Fruit fly (Drosophila melanogaster) whole organism, embryonic: ENCODE results near the gene CG43093.

ENCODE experiments used
- CG13424 ChIP-seq: fragments of 200-800 bp; sonication (Bioruptor generic); optimal IDR thresholded peaks from 2 replicates; lab custom pipeline; 2019; ENCODE audit warnings: missing biosample characterization, mild to moderate bottlenecking, missing genetic modification characterization, moderate library complexity
- CG14441 ChIP-seq: fragments of 200-800 bp; sonication (Bioruptor generic); IDR thresholded peaks from 2 replicates; pipeline ENCODE4 v1.3.6; 2022; ENCODE audit warnings: missing biosample characterization, missing genetic modification characterization
- Hr3 ChIP-seq: fragments of 200-800 bp; sonication (Bioruptor generic); optimal IDR thresholded peaks from 3 replicates; lab custom pipeline; 2016; ENCODE audit warnings: missing biosample characterization, missing genetic modification characterization
- Nf-YA ChIP-seq: fragments of 200-800 bp; sonication (Bioruptor generic); IDR thresholded peaks from 2 replicates; pipeline ENCODE4 v1.3.6; 2022; ENCODE audit warnings: missing biosample characterization, missing genetic modification characterization
- br ChIP-seq: fragments of >200 bp; optimal IDR thresholded peaks from 2 replicates; lab custom pipeline; 2017
- en ChIP-seq: fragments of 200-800 bp; sonication (Bioruptor generic); optimal IDR thresholded peaks from 2 replicates; lab custom pipeline; 2016; ENCODE audit warnings: missing biosample characterization, missing genetic modification characterization
- ranshi ChIP-seq: fragments of 200-800 bp; sonication (Bioruptor generic); IDR thresholded peaks from 2 replicates; pipeline ENCODE4 v1.3.6; 2022; ENCODE audit warnings: missing biosample characterization, missing genetic modification characterization
- sim ChIP-seq: fragments of 200-800 bp; sonication (Bioruptor generic); IDR thresholded peaks from 2 replicates; pipeline ENCODE4 v1.3.6; 2022; ENCODE audit warnings: missing biosample characterization, missing genetic modification characterization
- sima ChIP-seq: fragments of 200-800 bp; sonication (Bioruptor generic); optimal IDR thresholded peaks from 2 replicates; lab custom pipeline; 2016; ENCODE audit warnings: missing biosample characterization, missing genetic modification characterization
- sisA ChIP-seq: fragments of 200-800 bp; sonication (Bioruptor generic); IDR thresholded peaks from 2 replicates; pipeline ENCODE4 v1.3.6; 2022; ENCODE audit warnings: missing biosample characterization, missing genetic modification characterization

dm6 chr3R:22751698-22752097, 18.4 kb downstream of the CG43093 start:
- no peak for TF ChIP-seq br (lab: Kevin White, UChicago)
- TF ChIP-seq CG14441 (GFP tag; lab: Robert Waterston, UW) = no peak
- no peak for TF ChIP-seq CG13424 (tag; lab: Kevin White, UChicago)
- no peak for TF ChIP-seq en (GFP tag; lab: Kevin White, UChicago)
- TF ChIP-seq Nf-YA (GFP tag; lab: Robert Waterston, UW) = no peak
- no peak for TF ChIP-seq sisA (GFP tag; lab: Robert Waterston, UW)
- TF ChIP-seq sima (GFP tag; lab: Kevin White, UChicago) = no peak
- TF ChIP-seq sim (GFP tag; lab: Robert Waterston, UW) = no peak
- no peak for TF ChIP-seq Hr3 (GFP tag; lab: Kevin White, UChicago)
- no peak for TF ChIP-seq ranshi (GFP tag; lab: Robert Waterston, UW)
